Fruit fly (Drosophila melanogaster): ENCODE data around the gene CG8852.

DNA sequence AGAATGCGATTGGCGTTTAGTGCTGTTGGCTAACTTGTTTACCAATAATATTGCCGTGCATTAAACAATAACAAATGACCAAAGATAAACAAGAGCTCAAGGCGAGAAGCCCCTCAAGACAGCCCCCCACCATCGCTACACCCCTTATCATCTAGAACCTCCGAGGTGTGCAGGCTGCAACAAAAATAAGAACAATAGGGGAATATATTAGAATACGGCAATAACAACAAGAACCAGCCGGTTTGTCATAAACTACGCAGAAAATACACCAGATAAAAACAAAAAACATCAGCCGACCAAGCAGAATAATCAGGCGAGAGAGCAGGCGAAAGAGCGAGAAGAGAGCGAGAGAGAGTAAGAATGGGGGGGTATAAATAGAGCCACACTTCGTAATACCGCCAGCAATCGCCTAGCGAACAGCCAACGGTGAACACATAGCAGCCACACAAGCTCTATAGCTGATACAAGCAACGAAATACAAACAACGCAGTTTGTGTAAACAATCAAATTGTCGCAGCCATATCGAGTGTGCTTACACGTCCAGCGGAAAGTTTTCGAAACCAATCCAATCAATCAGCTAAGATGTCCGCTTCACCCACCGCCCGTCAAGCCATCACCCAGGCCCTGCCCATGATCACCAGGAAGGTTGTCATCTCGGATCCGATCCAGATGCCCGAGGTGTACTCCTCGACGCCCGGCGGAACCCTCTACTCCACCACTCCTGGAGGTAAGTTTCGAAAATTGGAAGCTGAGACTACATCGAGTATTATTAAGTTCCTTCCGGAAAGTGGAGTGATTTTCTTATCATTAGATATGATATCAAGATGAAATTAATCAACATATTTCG lies 46.7 kb upstream of the CG8852 start, which contains the start of gene Thor:
- TF ChIP-seq Max (GFP tag; optimal IDR thresholded peaks at IDR 0.05) (peak; percentile 49), CG12744 (GFP tag; optimal IDR thresholded peaks at IDR 0.05) (peak; percentile 56), h (optimal IDR thresholded peaks at IDR 0.05) (no peak), Six4 (GFP tag; optimal IDR thresholded peaks at IDR 0.05) (peak; percentile 3), hkb (optimal IDR thresholded peaks at IDR 0.05) (no peak), hkb (GFP tag; IDR thresholded peaks at IDR 0.05) (peak; percentile 71), CG30020 (tag; optimal IDR thresholded peaks at IDR 0.05) (no peak), tna (GFP tag; IDR thresholded peaks at IDR 0.05; ENCODE audit: partially characterized antibody) (peak; percentile 73; the same call in 1 of the 2 replicates)

All from whole organism, embryonic.